Fruit fly (Drosophila melanogaster) whole organism, pupa: Measurements from ENCODE around the gene Oatp33Ea.

ENCODE experiments used
- CG15710 ChIP-seq: fragments of 200-800 bp; sonication (Bioruptor generic); optimal IDR thresholded peaks from 2 replicates; lab custom pipeline; 2018; ENCODE audit warnings: missing biosample characterization, mild to moderate bottlenecking, missing genetic modification characterization, moderate library complexity
- CG17806 ChIP-seq: fragments of 200-800 bp; sonication (Bioruptor generic); optimal IDR thresholded peaks from 2 replicates; lab custom pipeline; 2018; ENCODE audit warnings: missing biosample characterization, mild to moderate bottlenecking, missing genetic modification characterization, moderate library complexity
- CG4496 ChIP-seq: fragments of 200-800 bp; sonication (Bioruptor generic); IDR thresholded peaks from 3 replicates; pipeline ENCODE4 v1.3.6; 2022; ENCODE audit warnings: missing biosample characterization, missing genetic modification characterization
- CG8301 ChIP-seq: fragments of 200-800 bp; sonication (Bioruptor generic); optimal IDR thresholded peaks from 2 replicates; lab custom pipeline; 2018; ENCODE audit warnings: missing biosample characterization, mild to moderate bottlenecking, missing genetic modification characterization
- CG9948 ChIP-seq: fragments of 200-800 bp; sonication (Bioruptor generic); optimal IDR thresholded peaks from 2 replicates; lab custom pipeline; 2018; ENCODE audit warnings: missing biosample characterization, mild to moderate bottlenecking, missing genetic modification characterization, moderate library complexity
- EcR ChIP-seq: fragments of 200-800 bp; sonication (Bioruptor generic); optimal IDR thresholded peaks from 3 replicates; lab custom pipeline; 2019; ENCODE audit warnings: missing biosample characterization, missing genetic modification characterization, mild to moderate bottlenecking, moderate library complexity, missing genetic modification reagents
- Ets98B ChIP-seq: fragments of 200-800 bp; sonication (Bioruptor generic); IDR thresholded peaks from 2 replicates; pipeline ENCODE4 v1.3.6; 2022; ENCODE audit warnings: missing biosample characterization, missing genetic modification characterization
- Snoo ChIP-seq: fragments of 200-800 bp; sonication (Bioruptor generic); optimal IDR thresholded peaks from 3 replicates; lab custom pipeline; 2017; ENCODE audit warnings: missing biosample characterization, mild to moderate bottlenecking, missing genetic modification characterization, inconsistent platforms
- gl ChIP-seq: fragments of 200-800 bp; sonication (Bioruptor generic); optimal IDR thresholded peaks from 2 replicates; lab custom pipeline; 2018; ENCODE audit warnings: missing biosample characterization, mild to moderate bottlenecking, missing genetic modification characterization

DNA sequence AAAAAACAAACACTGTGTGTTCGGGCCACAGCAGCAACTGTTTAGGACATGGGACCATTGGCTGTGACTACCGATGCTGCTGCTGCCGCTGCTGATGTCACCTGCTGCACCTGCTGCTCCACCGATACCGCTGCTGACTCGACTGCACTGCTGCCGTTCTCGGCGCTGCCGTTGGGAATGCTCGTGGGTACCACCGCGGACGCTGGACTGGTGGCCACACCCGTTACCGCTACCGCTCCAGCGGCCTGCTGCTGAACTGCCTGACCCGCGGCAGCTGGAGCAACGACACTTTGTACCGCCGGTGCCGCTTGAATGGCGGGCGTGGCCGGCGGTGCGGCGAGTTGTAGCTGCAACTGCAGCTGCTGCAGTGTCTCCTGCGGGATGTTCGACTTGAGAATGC lies 12.0 kb upstream of the Oatp33Ea start:
- TF ChIP-seq CG9948 (tag; lab: Kevin White, UChicago) (no peak), EcR (GFP tag; lab: Kevin White, UChicago) (no peak), Ets98B (GFP tag; lab: Robert Waterston, UW) (no peak), CG17806 (tag; lab: Kevin White, UChicago) (no peak), CG8301 (tag; lab: Kevin White, UChicago) (no peak), Snoo (no peak), gl (no peak), CG15710 (tag; lab: Kevin White, UChicago) (no peak), CG4496 (GFP tag; lab: Robert Waterston, UW) (no peak)
